Worm (Caenorhabditis elegans): ENCODE measurements around the gene gbb-2.

DNA sequence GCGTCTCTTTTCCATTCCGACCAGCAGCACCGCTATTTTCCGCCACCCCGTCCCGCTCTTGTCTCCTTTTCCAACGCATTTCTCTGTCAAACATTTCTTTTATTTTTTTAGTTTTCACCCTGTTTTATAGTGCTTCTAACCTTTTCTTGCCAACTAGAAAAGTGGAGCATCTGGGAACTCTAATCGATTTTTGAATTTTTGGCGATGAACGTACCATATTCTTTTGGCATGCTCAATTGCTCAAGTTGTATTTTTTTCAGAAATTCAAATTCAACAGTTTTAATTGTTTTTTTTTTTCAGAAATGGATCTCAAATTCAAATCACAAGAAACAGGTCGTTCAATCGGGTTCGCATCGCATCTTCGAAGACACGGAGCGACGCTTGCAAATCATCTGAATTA is 41.7 kb upstream of the gbb-2 start, which contains the start of gene ZK185.1:
- TF ChIP-seq F13C5.2 (tag; optimal IDR thresholded peaks at IDR 0.05) (no peak), ama-1 (optimal IDR thresholded peaks at IDR 0.05) (no peak), hmbx-1 (tag; optimal IDR thresholded peaks at IDR 0.05) (no peak), scrt-1 (GFP tag; IDR thresholded peaks at IDR 0.05) (no peak), pes-1 (GFP tag; IDR thresholded peaks at IDR 0.05) (no peak), ets-7 (tag; optimal IDR thresholded peaks at IDR 0.05) (no peak), aly-1 (tag; optimal IDR thresholded peaks at IDR 0.05) (peak; percentile 5)
